Worm (Caenorhabditis elegans): ENCODE measurements around the gene ZK1321.1.

ZK1321.1 gene

DNA sequence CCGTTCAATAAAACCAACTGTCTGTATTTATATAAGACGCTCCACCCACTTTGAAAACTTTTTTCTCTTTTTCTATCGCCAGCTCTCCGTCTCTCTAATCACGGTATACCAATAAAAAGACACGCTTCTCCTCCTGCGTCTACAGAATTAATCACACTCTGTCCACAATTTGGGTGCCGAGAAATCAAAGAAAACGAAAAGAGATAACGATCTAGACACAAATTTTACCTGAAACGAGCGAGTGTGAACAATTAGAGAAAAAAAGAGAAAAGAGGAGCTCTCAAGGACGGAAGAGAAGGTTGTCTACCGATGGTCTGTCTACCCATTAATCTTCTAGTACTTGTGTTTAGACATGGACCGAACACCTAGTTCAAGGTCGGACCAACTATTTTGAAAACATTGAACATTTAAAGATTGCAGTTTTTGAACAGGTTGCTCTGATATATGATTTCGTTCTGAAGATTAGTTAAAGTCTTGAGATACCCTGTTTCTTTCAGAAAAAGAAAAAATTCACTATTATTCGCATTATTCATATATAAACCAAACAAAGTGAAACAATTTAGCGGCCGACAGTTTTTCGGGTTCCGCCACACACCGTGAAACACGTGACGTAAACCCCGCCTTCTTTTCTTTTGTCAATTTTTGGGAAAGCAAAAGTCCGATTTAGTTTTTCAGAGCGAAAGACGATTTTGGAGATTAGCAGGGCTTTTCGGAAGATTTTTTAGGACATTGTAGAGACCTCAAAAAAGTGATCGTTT is 33.7 kb downstream of the ZK1321.1 start, which contains the start of gene cyp-13A2:
Gene cyp-13A2, minus strand, starts transcription at position 235 of the 758 bp plus-strand sequence.
- TF ChIP-seq hlh-30 (tag; optimal IDR thresholded peaks at IDR 0.05; ENCODE audit: insufficient read depth) = peak; percentile 24
- no peak for TF ChIP-seq fax-1 (tag; optimal IDR thresholded peaks at IDR 0.05)
- peak; percentile 30 for TF ChIP-seq elt-2 (tag; optimal IDR thresholded peaks at IDR 0.05)
- no peak for TF ChIP-seq elt-4 (tag; optimal IDR thresholded peaks at IDR 0.05)
- TF ChIP-seq che-1 (tag; optimal IDR thresholded peaks at IDR 0.05) = no peak
- no peak for TF ChIP-seq dmd-4 (tag; optimal IDR thresholded peaks at IDR 0.05; ENCODE audit: borderline replicate concordance)
- no peak for TF ChIP-seq syd-9 (tag; optimal IDR thresholded peaks at IDR 0.05)
- peak; percentile 2 for TF ChIP-seq rnt-1 (tag; optimal IDR thresholded peaks at IDR 0.05)
- TF ChIP-seq nhr-11 (tag; optimal IDR thresholded peaks at IDR 0.05) = peak; percentile 13

ce11 chrII:9791185-9791584 is 37.4 kb downstream of the ZK1321.1 start:
- TF ChIP-seq ceh-14 (tag; optimal IDR thresholded peaks at IDR 0.05) (no peak), elt-2 (tag; optimal IDR thresholded peaks at IDR 0.05) (peak; percentile 86), hlh-30 (tag; optimal IDR thresholded peaks at IDR 0.05; ENCODE audit: insufficient read depth) (no peak), ztf-16 (tag; optimal IDR thresholded peaks at IDR 0.05) (no peak)

- TF ChIP-seq hlh-8 (tag; optimal IDR thresholded peaks at IDR 0.05) (no peak), ceh-30 (tag; optimal IDR thresholded peaks at IDR 0.05) (no peak), hlh-15 (tag; optimal IDR thresholded peaks at IDR 0.05) (no peak), pha-2 (tag; optimal IDR thresholded peaks at IDR 0.05) (no peak), ceh-24 (tag; optimal IDR thresholded peaks at IDR 0.05) (no peak), ceh-14 (tag; optimal IDR thresholded peaks at IDR 0.05) (no peak), fkh-6 (tag; optimal IDR thresholded peaks at IDR 0.05) (no peak), ceh-6 (GFP tag; optimal IDR thresholded peaks at IDR 0.05) (no peak), ahr-1 (tag; optimal IDR thresholded peaks at IDR 0.05) (no peak), dmd-4 (tag; optimal IDR thresholded peaks at IDR 0.05; ENCODE audit: borderline replicate concordance) (no peak), ceh-34 (tag; optimal IDR thresholded peaks at IDR 0.05) (no peak), T23F11.4 (GFP tag; optimal IDR thresholded peaks at IDR 0.05) (no peak), pat-9 (tag; optimal IDR thresholded peaks at IDR 0.05) (no peak), unc-3 (GFP tag; conservative IDR thresholded peaks at IDR 0.05) (no peak), unc-3 (tag; optimal IDR thresholded peaks at IDR 0.05) (no peak), madf-2 (tag; optimal IDR thresholded peaks at IDR 0.05) (no peak), ceh-45 (GFP tag; IDR thresholded peaks at IDR 0.05) (no peak), pag-3 (tag; optimal IDR thresholded peaks at IDR 0.05; ENCODE audit: borderline replicate concordance) (no peak), K02D7.2 (tag; optimal IDR thresholded peaks at IDR 0.05) (no peak)
Observed at ce11 chrII:9793197-9793596, 39.4 kb downstream of the ZK1321.1 start, which contains the start of gene cyp-13A3. Gene cyp-13A3, minus strand, starts transcription at chrII:9793297.

- TF ChIP-seq ceh-9 (tag; optimal IDR thresholded peaks at IDR 0.05) (no peak), eyg-1 (tag; optimal IDR thresholded peaks at IDR 0.05) (no peak), nfya-1 (tag; optimal IDR thresholded peaks at IDR 0.05) (no peak), ttx-3 (tag; optimal IDR thresholded peaks at IDR 0.05) (no peak), ref-2 (tag; optimal IDR thresholded peaks at IDR 0.05) (no peak), fkh-10 (GFP tag; optimal IDR thresholded peaks at IDR 0.05) (no peak), sox-4 (tag; optimal IDR thresholded peaks at IDR 0.05) (no peak), ceh-24 (tag; optimal IDR thresholded peaks at IDR 0.05) (no peak), ama-1 (optimal IDR thresholded peaks at IDR 0.05) (no peak), tbx-2 (tag; optimal IDR thresholded peaks at IDR 0.05) (no peak), syd-9 (tag; optimal IDR thresholded peaks at IDR 0.05) (no peak), dmd-4 (tag; optimal IDR thresholded peaks at IDR 0.05; ENCODE audit: borderline replicate concordance) (no peak), lim-6 (tag; optimal IDR thresholded peaks at IDR 0.05) (no peak), C38D4.7 (GFP tag; optimal IDR thresholded peaks at IDR 0.05) (no peak), hlh-30 (tag; optimal IDR thresholded peaks at IDR 0.05; ENCODE audit: insufficient read depth) (no peak), unc-86 (tag; optimal IDR thresholded peaks at IDR 0.05) (no peak)
Observed at ce11 chrII:9797664-9798063, 43.8 kb downstream of the ZK1321.1 start, which contains the start of gene cyp-13A4. Gene cyp-13A4, minus strand, starts transcription at chrII:9797740.

Data from whole organism, late embryonic.